Worm (Caenorhabditis elegans): ENCODE results near the gene fbxb-48.

- no peak for TF ChIP-seq ceh-82 (tag; optimal IDR thresholded peaks at IDR 0.05)
- no peak for TF ChIP-seq ama-1 (optimal IDR thresholded peaks at IDR 0.05)
- no peak for TF ChIP-seq mef-2 (tag; optimal IDR thresholded peaks at IDR 0.05)
- no peak for TF ChIP-seq F16B12.6 (tag; optimal IDR thresholded peaks at IDR 0.05)
- no peak for TF ChIP-seq nhr-47 (tag; optimal IDR thresholded peaks at IDR 0.05)
- no peak for TF ChIP-seq nhr-77 (tag; optimal IDR thresholded peaks at IDR 0.05)
- no peak for TF ChIP-seq elt-3 (tag; optimal IDR thresholded peaks at IDR 0.05)
- no peak for TF ChIP-seq rnt-1 (tag; optimal IDR thresholded peaks at IDR 0.05)
- TF ChIP-seq unc-86 (tag; optimal IDR thresholded peaks at IDR 0.05) = no peak
- TF ChIP-seq sup-37 (GFP tag; optimal IDR thresholded peaks at IDR 0.05) = no peak
- TF ChIP-seq unc-98 (GFP tag; IDR thresholded peaks at IDR 0.05) = no peak
- no peak for TF ChIP-seq unc-62 (GFP tag; optimal IDR thresholded peaks at IDR 0.05)
These were observed 46.4 kb downstream of the fbxb-48 start for ce11 chrII:1672673-1673072.

Data from whole organism, L1 larva.